Fruit fly (Drosophila melanogaster) whole organism: ENCODE measurements around the gene CG13064.

Experiments used
- CG8478 ChIP-seq: fragments of >200 bp; optimal IDR thresholded peaks from 2 replicates; lab custom pipeline; 2018; ENCODE audit warnings: inconsistent platforms
- Dll ChIP-seq: fragments of >200 bp; optimal IDR thresholded peaks from 2 replicates; lab custom pipeline; 2017
- EcR ChIP-seq, 2 experiments: fragments of >200 bp; optimal IDR thresholded peaks; 2 replicates each; lab custom pipeline; 2017; ENCODE audit warnings: missing biosample characterization in 2 of 2, missing genetic modification characterization in 2 of 2, missing genetic modification reagents in 2 of 2
- pan ChIP-seq: fragments of >200 bp; optimal IDR thresholded peaks from 2 replicates; lab custom pipeline; 2017
- psq ChIP-seq: fragments of >200 bp; optimal IDR thresholded peaks from 2 replicates; lab custom pipeline; 2017
- usp ChIP-seq: fragments of >200 bp; optimal IDR thresholded peaks from 2 replicates; lab custom pipeline; 2017; ENCODE audit warnings: missing biosample characterization, missing genetic modification characterization, mixed read lengths

Gene CG13064

DNA sequence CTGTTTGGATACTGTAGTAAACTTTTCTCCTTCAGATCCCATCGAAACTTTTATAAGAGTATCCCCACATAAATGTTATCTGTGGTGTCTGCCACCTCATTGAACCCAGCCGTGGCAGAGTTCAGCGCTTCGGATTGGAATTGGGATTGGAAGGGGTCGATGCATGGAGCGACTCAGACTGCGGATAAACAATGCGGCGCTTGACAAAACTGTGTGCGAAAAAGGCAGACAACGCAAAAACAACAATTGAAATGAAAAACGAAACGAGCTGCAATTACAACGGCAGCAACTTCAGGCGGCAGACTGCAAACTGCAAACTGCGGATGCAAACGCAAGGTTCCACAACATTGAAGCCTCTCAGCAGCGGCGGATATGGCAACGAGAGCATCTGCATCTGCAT, 33.8 kb downstream of the CG13064 start, which contains the start of gene CG13062:
Gene CG13062 (plus strand): TSS at position 301 of the 400 bp plus-strand sequence.
- no peak for TF ChIP-seq usp (GFP tag; lab: Kevin White, UChicago)
- TF ChIP-seq psq (lab: Kevin White, UChicago) = no peak
- no peak for TF ChIP-seq EcR (GFP tag; optimal IDR thresholded peaks at IDR 0.05; lab: Kevin White, UChicago)
- no peak for TF ChIP-seq CG8478
- TF ChIP-seq pan (lab: Kevin White, UChicago) = no peak
- no peak for TF ChIP-seq Dll

DNA sequence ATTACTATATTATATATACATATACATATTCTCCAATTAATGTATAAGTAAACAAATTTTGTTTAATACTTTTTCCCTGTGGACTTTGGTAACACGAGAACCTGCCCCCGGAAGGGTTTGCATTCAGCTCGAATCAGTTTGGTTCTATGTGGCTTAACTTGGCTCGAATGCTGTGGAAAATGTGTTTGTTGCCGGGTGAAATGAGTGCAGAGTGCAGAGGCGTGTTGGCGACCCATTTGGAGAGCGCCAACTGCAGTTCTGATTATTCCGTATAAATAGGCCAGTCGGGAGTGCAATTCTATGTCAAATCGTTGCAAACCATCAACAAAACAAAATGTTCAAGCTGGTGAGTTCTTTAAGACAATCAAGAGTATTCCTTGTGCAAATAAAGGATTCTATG, 37.5 kb downstream of the CG13064 start, which contains the start of gene Nplp3:
Gene Nplp3 (plus strand): TSS at position 301 of the 400 bp plus-strand sequence.
- TF ChIP-seq psq (lab: Kevin White, UChicago) (no peak), CG8478 (no peak), Dll (no peak), EcR (GFP tag; optimal IDR thresholded peaks at IDR 0.05; lab: Kevin White, UChicago) (no peak), usp (GFP tag; lab: Kevin White, UChicago) (no peak), pan (lab: Kevin White, UChicago) (no peak)

- no peak for TF ChIP-seq EcR (GFP tag; optimal IDR thresholded peaks at IDR 0.05; lab: Kevin White, UChicago)
- TF ChIP-seq Dll = no peak
- no peak for TF ChIP-seq usp (GFP tag; lab: Kevin White, UChicago)
- TF ChIP-seq CG8478 = no peak
- TF ChIP-seq psq (lab: Kevin White, UChicago) = no peak
- TF ChIP-seq pan (lab: Kevin White, UChicago) = no peak
These were observed 39.2 kb downstream of the CG13064 start, which contains the start of the genes CG13041 and CG13060 for dm6 chr3L:16319399-16319906. TSS of gene CG13041 (minus strand) at chr3L:16319526. TSS of gene CG13060 (plus strand) at chr3L:16319856.

DNA sequence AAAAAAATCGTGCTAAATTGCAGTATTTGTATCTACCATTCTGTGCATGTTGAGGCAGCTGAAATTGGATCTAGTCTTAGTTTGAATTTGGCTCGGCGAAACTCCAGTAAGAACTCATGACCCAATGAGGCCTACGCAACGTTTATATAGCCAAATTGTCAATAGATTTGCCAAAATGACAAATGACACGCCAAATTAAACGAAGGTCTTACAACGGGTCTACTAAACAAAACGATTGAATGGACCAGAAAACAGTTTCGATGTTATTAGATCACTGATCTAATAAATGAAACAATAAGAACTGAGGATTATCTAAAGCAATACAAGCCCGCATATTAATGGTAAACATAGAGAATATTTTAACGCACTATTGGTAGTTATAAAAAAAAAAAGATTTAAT, 41.0 kb downstream of the CG13064 start, which contains the start of gene CG42718:
Gene CG42718 (minus strand): TSS at position 101 of the 400 bp plus-strand sequence.
- TF ChIP-seq usp (GFP tag; lab: Kevin White, UChicago) (no peak), EcR (GFP tag; optimal IDR thresholded peaks at IDR 0.05; lab: Kevin White, UChicago) (no peak), CG8478 (no peak), Dll (no peak), pan (lab: Kevin White, UChicago) (no peak), psq (lab: Kevin White, UChicago) (no peak)

- TF ChIP-seq CG8478 (no peak), psq (lab: Kevin White, UChicago) (no peak), usp (GFP tag; lab: Kevin White, UChicago) (no peak), pan (lab: Kevin White, UChicago) (no peak), Dll (no peak), EcR (GFP tag; optimal IDR thresholded peaks at IDR 0.05; lab: Kevin White, UChicago) (no peak)
These were observed 43.2 kb downstream of the CG13064 start, which contains the start of gene CG13059 for dm6 chr3L:16323372-16323771. TSS of gene CG13059 (plus strand) at chr3L:16323672.

- no peak for TF ChIP-seq EcR (GFP tag; optimal IDR thresholded peaks at IDR 0.05; lab: Kevin White, UChicago)
- TF ChIP-seq pan (lab: Kevin White, UChicago) = no peak
- TF ChIP-seq CG8478 = no peak
- TF ChIP-seq Dll = no peak
- no peak for TF ChIP-seq usp (GFP tag; lab: Kevin White, UChicago)
- TF ChIP-seq psq (lab: Kevin White, UChicago) = no peak
These were observed 46.5 kb downstream of the CG13064 start, which contains the start of the genes CG13040 and CG13039 for dm6 chr3L:16326657-16327056. TSS of gene CG13040 (minus strand) at chr3L:16326757. TSS of gene CG13039 (minus strand) at chr3L:16326762.

- TF ChIP-seq usp (GFP tag; lab: Kevin White, UChicago) = no peak
- no peak for TF ChIP-seq EcR (GFP tag; optimal IDR thresholded peaks at IDR 0.05; lab: Kevin White, UChicago)
- no peak for TF ChIP-seq Dll
- no peak for TF ChIP-seq CG8478
- no peak for TF ChIP-seq psq (lab: Kevin White, UChicago)
- TF ChIP-seq pan (lab: Kevin White, UChicago) = no peak
These were observed 47.6 kb downstream of the CG13064 start, which contains the start of gene CG13038 for dm6 chr3L:16327776-16328175. TSS of gene CG13038 (minus strand) at chr3L:16327893.

DNA sequence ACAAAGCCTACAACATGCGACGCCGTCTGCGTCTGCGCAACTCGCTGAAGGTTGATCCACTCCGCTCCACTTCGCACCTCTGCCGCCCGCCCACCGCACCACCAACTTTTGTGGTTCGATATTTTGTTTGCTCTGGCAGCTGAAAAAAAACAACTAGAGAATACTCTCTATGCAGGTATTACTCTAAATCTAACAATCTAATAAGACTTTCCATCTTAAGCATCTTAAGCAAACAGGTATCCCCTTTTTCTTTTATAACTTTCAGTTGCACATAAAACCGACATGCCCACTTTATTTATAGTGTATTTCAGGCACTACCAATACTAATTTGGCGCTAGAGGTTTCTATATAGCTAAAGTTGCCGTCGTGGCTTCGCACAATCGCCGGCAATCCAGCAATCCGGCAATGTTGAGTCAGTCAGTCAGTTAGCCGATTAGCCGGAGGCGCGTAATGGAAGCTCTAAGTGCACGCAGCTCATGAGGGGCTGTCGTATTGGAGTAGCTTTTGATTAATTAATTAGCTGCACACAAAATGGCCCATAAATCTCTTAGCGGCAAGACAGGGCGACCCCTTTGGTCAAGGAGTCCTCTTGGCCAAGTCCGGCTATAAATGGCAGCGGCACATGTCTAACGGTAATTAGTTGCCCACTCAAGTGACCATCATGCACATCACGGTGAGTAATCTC, 48.1 kb downstream of the CG13064 start, which contains the start of gene CG13058:
Gene CG13058 (plus strand): TSS at position 635 of the 685 bp plus-strand sequence.
- TF ChIP-seq usp (GFP tag; lab: Kevin White, UChicago) (no peak), CG8478 (no peak), EcR (GFP tag; optimal IDR thresholded peaks at IDR 0.05; lab: Kevin White, UChicago) (no peak), psq (lab: Kevin White, UChicago) (no peak), pan (lab: Kevin White, UChicago) (no peak), Dll (no peak)

- TF ChIP-seq psq (lab: Kevin White, UChicago) (no peak), CG8478 (no peak), pan (lab: Kevin White, UChicago) (no peak), usp (GFP tag; lab: Kevin White, UChicago) (no peak), EcR (GFP tag; optimal IDR thresholded peaks at IDR 0.05; lab: Kevin White, UChicago) (no peak), Dll (no peak)
These were observed 49.3 kb downstream of the CG13064 start, which contains the start of gene CG33061 for dm6 chr3L:16329495-16329894. TSS of gene CG33061 (plus strand) at chr3L:16329795.
